Fruit fly (Drosophila melanogaster) whole organism, wandering third instar larva: ENCODE results near the gene CG17145.

Experiments used
- Abd-B ChIP-seq: fragments of >200 bp; optimal IDR thresholded peaks from 2 replicates; lab custom pipeline; 2017; ENCODE audit warnings: missing biosample characterization, missing genetic modification characterization
- CG32264 ChIP-seq: fragments of 200-800 bp; sonication (Bioruptor generic); optimal IDR thresholded peaks from 2 replicates; lab custom pipeline; 2016; ENCODE audit warnings: missing biosample characterization, missing genetic modification characterization
- CG9705 ChIP-seq: fragments of 200-800 bp; sonication (Bioruptor generic); optimal IDR thresholded peaks from 2 replicates; lab custom pipeline; 2018; ENCODE audit warnings: missing biosample characterization, mild to moderate bottlenecking, missing genetic modification characterization
- CrebA ChIP-seq: fragments of 200-800 bp; sonication (Bioruptor generic); optimal IDR thresholded peaks from 2 replicates; lab custom pipeline; 2016; ENCODE audit warnings: missing biosample characterization, mild to moderate bottlenecking, missing genetic modification characterization, borderline replicate concordance
- Dif ChIP-seq: fragments of 200-275, 200-300 bp; sonication (Bioruptor generic); optimal IDR thresholded peaks from 2 replicates; lab custom pipeline; 2018; ENCODE audit warnings: missing biosample characterization, missing genetic modification characterization; ENCODE audit not compliant: partially characterized antibody
- GATAd ChIP-seq: sonication (Bioruptor generic); optimal IDR thresholded peaks from 2 replicates; lab custom pipeline; 2016; ENCODE audit warnings: missing biosample characterization, missing genetic modification characterization
- HLH106 ChIP-seq: fragments of 200-800 bp; optimal IDR thresholded peaks from 3 replicates; lab custom pipeline; 2019; ENCODE audit warnings: missing biosample characterization, mild to moderate bottlenecking, missing genetic modification characterization, moderate library complexity
- Hnf4 ChIP-seq: fragments of 200-800 bp; sonication (Bioruptor generic); optimal IDR thresholded peaks from 2 replicates; lab custom pipeline; 2016; ENCODE audit warnings: missing biosample characterization, mild to moderate bottlenecking, missing genetic modification characterization
- Hr78 ChIP-seq: fragments of >200 bp; optimal IDR thresholded peaks from 2 replicates; lab custom pipeline; 2017; ENCODE audit warnings: missing biosample characterization, missing genetic modification characterization
- Jra ChIP-seq: sonication (Bioruptor generic); optimal IDR thresholded peaks from 2 replicates; lab custom pipeline; 2016; ENCODE audit warnings: missing biosample characterization, missing genetic modification characterization
- Mio ChIP-seq: sonication (Bioruptor generic); optimal IDR thresholded peaks from 2 replicates; lab custom pipeline; 2016; ENCODE audit warnings: missing biosample characterization, missing genetic modification characterization
- Myc ChIP-seq: fragments of >200 bp; optimal IDR thresholded peaks from 2 replicates; lab custom pipeline; 2017
- N ChIP-seq: fragments of >200 bp; optimal IDR thresholded peaks from 2 replicates; lab custom pipeline; 2018; ENCODE audit warnings: missing biosample characterization, missing external identifiers, missing genetic modification characterization
- OdsH ChIP-seq: fragments of 200-800 bp; sonication (Bioruptor generic); optimal IDR thresholded peaks from 2 replicates; lab custom pipeline; 2016; ENCODE audit warnings: missing biosample characterization, mild to moderate bottlenecking, missing genetic modification characterization
- Rel ChIP-seq, 2 experiments: fragments of 200-800 bp; sonication (Bioruptor generic) in 1 of 2; optimal IDR thresholded peaks; 2 replicates in 1 of 2; 3 replicates in 1 of 2; lab custom pipeline; 2016 to 2019; ENCODE audit warnings: mild to moderate bottlenecking in 2 of 2, missing biosample characterization in 2 of 2, missing genetic modification characterization in 2 of 2, moderate library complexity in 1 of 2
- Sp1 ChIP-seq: fragments of 200-800 bp; sonication (Bioruptor generic); optimal IDR thresholded peaks from 3 replicates; lab custom pipeline; 2019; ENCODE audit warnings: missing biosample characterization, mild to moderate bottlenecking, missing genetic modification characterization, moderate library complexity
- Vsx2 ChIP-seq: fragments of 200-300, 225-300 bp; sonication (Bioruptor generic); optimal IDR thresholded peaks from 2 replicates; lab custom pipeline; 2018; ENCODE audit warnings: missing biosample characterization, missing genetic modification characterization; ENCODE audit not compliant: partially characterized antibody
- br ChIP-seq: fragments of 200-800 bp; sonication (Bioruptor generic); optimal IDR thresholded peaks from 2 replicates; lab custom pipeline; 2016; ENCODE audit warnings: missing biosample characterization, missing genetic modification characterization
- brk ChIP-seq: fragments of 200-800 bp; sonication (Bioruptor generic); optimal IDR thresholded peaks from 2 replicates; lab custom pipeline; 2016; ENCODE audit warnings: missing biosample characterization, mild to moderate bottlenecking, missing genetic modification characterization
- dl ChIP-seq, 2 experiments: fragments of 175-275, 200-275 bp in 1 of 2; fragments of 200-275 bp in 1 of 2; sonication (Bioruptor generic); optimal IDR thresholded peaks; lab custom pipeline; 2018; ENCODE audit warnings: mild to moderate bottlenecking in 2 of 2, missing biosample characterization in 2 of 2, missing genetic modification characterization in 2 of 2, moderate library complexity in 2 of 2; ENCODE audit not compliant: partially characterized antibody in 2 of 2, insufficient read depth in 1 of 2
- dmrt93B ChIP-seq: fragments of 200-800 bp; sonication (Bioruptor generic); optimal IDR thresholded peaks from 2 replicates; lab custom pipeline; 2018; ENCODE audit warnings: missing biosample characterization, mild to moderate bottlenecking, missing genetic modification characterization
- dsf ChIP-seq: sonication (Bioruptor generic); optimal IDR thresholded peaks from 2 replicates; lab custom pipeline; 2016; ENCODE audit warnings: missing biosample characterization, missing genetic modification characterization, borderline replicate concordance
- ey ChIP-seq: fragments of 200-800 bp; sonication (Bioruptor generic); optimal IDR thresholded peaks from 2 replicates; lab custom pipeline; 2016; ENCODE audit warnings: missing biosample characterization, missing genetic modification characterization
- foxo ChIP-seq, 2 experiments: fragments of 200-800 bp; sonication (Bioruptor generic); optimal IDR thresholded peaks; 2 replicates in 1 of 2; 3 replicates in 1 of 2; lab custom pipeline; 2016 to 2017; ENCODE audit warnings: missing biosample characterization in 2 of 2, missing genetic modification characterization in 2 of 2
- fru ChIP-seq: fragments of 200-800 bp; sonication (Bioruptor generic); optimal IDR thresholded peaks from 3 replicates; lab custom pipeline; 2016; ENCODE audit warnings: missing biosample characterization, mild to moderate bottlenecking, missing genetic modification characterization
- h ChIP-seq: fragments of 200-800 bp; sonication (Bioruptor generic); optimal IDR thresholded peaks from 3 replicates; lab custom pipeline; 2016; ENCODE audit warnings: missing biosample characterization, mild to moderate bottlenecking, missing genetic modification characterization
- jim ChIP-seq: fragments of 175-275, 200-325 bp; sonication (Bioruptor generic); optimal IDR thresholded peaks from 2 replicates; lab custom pipeline; 2016; ENCODE audit warnings: missing biosample characterization, mild to moderate bottlenecking, missing genetic modification characterization
- lola ChIP-seq: fragments of >200 bp; optimal IDR thresholded peaks from 2 replicates; lab custom pipeline; 2017; ENCODE audit warnings: missing biosample characterization, missing genetic modification characterization
- pan ChIP-seq: fragments of >200 bp; optimal IDR thresholded peaks from 2 replicates; lab custom pipeline; 2017
- psq ChIP-seq: fragments of 200-800 bp; sonication (Bioruptor generic); optimal IDR thresholded peaks from 3 replicates; lab custom pipeline; 2017; ENCODE audit warnings: missing biosample characterization, mild to moderate bottlenecking, missing genetic modification characterization, moderate library complexity
- rgr ChIP-seq: fragments of 200-800 bp; sonication (Bioruptor generic); optimal IDR thresholded peaks from 3 replicates; lab custom pipeline; 2016; ENCODE audit warnings: missing biosample characterization, mild to moderate bottlenecking, missing genetic modification characterization
- sv ChIP-seq: fragments of 200-800 bp; sonication (Bioruptor generic); optimal IDR thresholded peaks from 3 replicates; lab custom pipeline; 2016; ENCODE audit warnings: missing biosample characterization, missing genetic modification characterization
- tai ChIP-seq: sonication (Bioruptor generic); optimal IDR thresholded peaks from 2 replicates; lab custom pipeline; 2016; ENCODE audit warnings: missing biosample characterization, missing genetic modification characterization
- usp ChIP-seq: fragments of >200 bp; optimal IDR thresholded peaks from 2 replicates; lab custom pipeline; 2017; ENCODE audit warnings: missing biosample characterization, missing genetic modification characterization

CG17145 gene

DNA sequence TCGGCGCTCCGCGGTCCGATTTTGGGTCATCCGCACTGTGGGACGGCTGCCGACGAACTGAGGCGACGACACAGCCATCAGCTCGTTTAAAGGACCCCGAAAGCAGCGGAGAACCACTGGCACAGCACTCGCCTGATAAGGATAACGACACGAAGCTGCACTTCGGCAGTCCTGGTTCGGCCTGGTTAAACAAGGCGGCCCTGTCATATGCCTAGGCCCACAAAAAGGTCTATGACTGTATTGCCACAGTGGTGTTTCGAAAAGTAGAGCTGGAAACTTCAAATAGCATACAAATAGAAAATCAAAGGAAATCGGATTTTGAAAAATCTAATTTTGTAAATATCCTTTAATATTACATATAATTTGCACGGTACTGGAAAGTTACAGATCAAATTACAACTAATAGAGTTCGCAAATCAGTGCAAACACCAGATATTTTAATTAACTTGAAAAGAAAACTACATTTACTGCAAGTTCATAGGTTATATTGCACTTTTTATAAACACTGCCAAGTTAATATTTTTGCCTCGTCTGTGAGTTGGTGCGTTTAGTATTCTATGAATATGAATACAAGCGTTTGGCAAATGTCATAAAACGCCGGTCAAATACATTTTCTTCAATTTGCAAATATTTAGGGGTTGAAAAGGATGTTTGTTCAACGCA lies 36.3 kb upstream of the CG17145 start:
- TF ChIP-seq dsf (GFP tag; lab: Kevin White, UChicago) = peak; percentile 8
- TF ChIP-seq Mio (GFP tag; lab: Kevin White, UChicago) = no peak
- TF ChIP-seq tai (GFP tag; lab: Kevin White, UChicago) = peak; percentile 64
- TF ChIP-seq foxo (GFP tag; optimal IDR thresholded peaks at IDR 0.05; lab: Kevin White, UChicago) = peak in 1 of 2 experiments; percentile 19
- no peak for TF ChIP-seq Abd-B
- no peak for TF ChIP-seq brk
- no peak for TF ChIP-seq CG9705 (GFP tag; lab: Kevin White, UChicago)
- TF ChIP-seq N (GFP tag; lab: Kevin White, UChicago) = no peak
- TF ChIP-seq h (GFP tag; lab: Kevin White, UChicago) = peak; percentile 26
- no peak for TF ChIP-seq Myc (lab: Kevin White, UChicago)
- TF ChIP-seq GATAd (GFP tag; lab: Kevin White, UChicago) = no peak
- TF ChIP-seq sv (GFP tag; lab: Kevin White, UChicago) = peak; percentile 50
- TF ChIP-seq OdsH (GFP tag; lab: Kevin White, UChicago) = peak; percentile 67
- TF ChIP-seq psq (GFP tag; lab: Kevin White, UChicago) = peak; percentile 9
- TF ChIP-seq Sp1 = peak; percentile 39
- peak; percentile 50 for TF ChIP-seq ey (GFP tag; lab: Kevin White, UChicago)
- peak; percentile 32 for TF ChIP-seq br (GFP tag; lab: Kevin White, UChicago)
- peak; percentile 53 for TF ChIP-seq rgr (GFP tag; lab: Kevin White, UChicago)
- TF ChIP-seq fru = peak; percentile 12
- peak; percentile 49 for TF ChIP-seq Dif (GFP tag; lab: Kevin White, UChicago)

DNA sequence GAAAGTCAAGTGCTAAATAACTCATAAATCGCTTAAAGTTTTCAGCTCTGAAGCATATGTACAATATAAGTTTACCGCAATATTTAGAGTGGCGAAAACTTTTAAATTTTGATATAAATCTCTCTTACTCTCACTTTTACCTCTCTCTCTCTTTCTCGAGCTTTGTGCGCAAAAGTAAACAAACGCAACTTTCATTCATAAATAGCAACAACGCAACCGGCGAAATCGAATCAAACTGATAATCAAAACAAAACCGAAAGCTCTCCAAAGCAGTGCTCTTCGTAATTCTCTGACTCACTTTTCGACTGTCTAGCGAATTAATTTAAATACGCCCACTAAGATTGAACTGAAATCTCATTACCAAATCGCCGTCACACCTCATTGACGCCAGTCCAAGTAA lies 35.7 kb upstream of the CG17145 start:
- TF ChIP-seq brk = no peak
- peak; percentile 72 for TF ChIP-seq lola
- TF ChIP-seq, all 38 proteins: peak for 1

DNA sequence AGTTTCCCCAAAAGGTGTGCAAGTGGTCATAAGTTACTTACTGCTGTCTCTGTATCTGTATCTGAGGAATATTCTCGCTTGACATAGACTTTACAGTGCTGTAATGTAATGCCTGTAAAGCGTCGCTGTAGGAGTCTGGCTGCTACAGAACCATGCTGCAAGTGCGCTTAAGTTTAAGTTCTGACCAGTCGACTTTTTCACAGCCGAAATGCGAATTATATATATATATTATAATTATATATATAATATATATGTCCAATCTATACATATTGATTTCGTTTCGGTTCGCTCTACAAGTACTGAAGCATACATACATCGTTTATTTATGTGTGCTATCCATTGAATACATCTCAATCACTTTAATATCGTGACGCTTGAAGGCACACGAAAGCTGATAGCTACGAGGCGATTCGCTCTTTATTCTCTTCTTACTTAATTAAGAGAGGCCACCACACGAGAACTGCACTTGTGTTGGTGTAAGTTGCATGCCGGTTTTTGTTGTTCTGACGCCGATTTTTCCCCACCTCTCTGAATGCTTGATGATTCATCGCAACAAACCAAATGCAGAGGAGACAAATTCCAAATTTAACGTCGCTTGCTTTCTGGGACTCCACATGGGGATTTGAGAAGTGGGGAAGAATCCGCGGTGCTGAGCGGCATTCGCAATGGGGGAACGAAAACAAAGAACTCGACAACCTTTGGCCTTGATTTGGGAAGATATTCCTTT lies 35.2 kb upstream of the CG17145 start:
- no peak for TF ChIP-seq Hnf4 (GFP tag; lab: Kevin White, UChicago)
- TF ChIP-seq tai (GFP tag; lab: Kevin White, UChicago) = no peak
- TF ChIP-seq HLH106 = no peak
- TF ChIP-seq lola = no peak
- peak; percentile 16 for TF ChIP-seq rgr (GFP tag; lab: Kevin White, UChicago)
- peak; percentile 35 for TF ChIP-seq sv (GFP tag; lab: Kevin White, UChicago)
- TF ChIP-seq Jra (GFP tag; lab: Kevin White, UChicago) = peak; percentile 78
- no peak for TF ChIP-seq Sp1
- no peak for TF ChIP-seq brk
- peak; percentile 3 for TF ChIP-seq fru
- no peak for TF ChIP-seq CG32264 (GFP tag; lab: Kevin White, UChicago)
- no peak for TF ChIP-seq Hr78
- TF ChIP-seq pan (lab: Kevin White, UChicago) = no peak
- TF ChIP-seq Rel (GFP tag; optimal IDR thresholded peaks at IDR 0.05; lab: Kevin White, UChicago) = no peak
- peak; percentile 15 for TF ChIP-seq Rel (tag; optimal IDR thresholded peaks at IDR 0.05; lab: Kevin White, UChicago)
- peak; percentile 55 for TF ChIP-seq CrebA (GFP tag; lab: Kevin White, UChicago)
- TF ChIP-seq dmrt93B = no peak
- TF ChIP-seq usp (GFP tag; lab: Kevin White, UChicago) = no peak
- no peak for TF ChIP-seq h (GFP tag; lab: Kevin White, UChicago)
- TF ChIP-seq dsf (GFP tag; lab: Kevin White, UChicago) = no peak
- TF ChIP-seq ey (GFP tag; lab: Kevin White, UChicago) = no peak
- peak; percentile 89 for TF ChIP-seq Vsx2 (GFP tag; lab: Kevin White, UChicago)
- peak; percentile 72 to 78 for TF ChIP-seq dl (GFP tag; optimal IDR thresholded peaks at IDR 0.05; lab: Kevin White, UChicago; ENCODE audit: insufficient read depth in 1 of 2, partially characterized antibody in 2 of 2)
- no peak for TF ChIP-seq Myc (lab: Kevin White, UChicago)
- TF ChIP-seq psq (GFP tag; lab: Kevin White, UChicago) = peak; percentile 46
- TF ChIP-seq br (GFP tag; lab: Kevin White, UChicago) = no peak
- TF ChIP-seq Dif (GFP tag; lab: Kevin White, UChicago) = peak; percentile 97
- no peak for TF ChIP-seq OdsH (GFP tag; lab: Kevin White, UChicago)
- no peak for TF ChIP-seq jim
